Worm (Caenorhabditis elegans): ENCODE data around the gene nlp-78.

ce11 chrII:9111471-9112016 is 24.4 kb upstream of the nlp-78 start:
- TF ChIP-seq fos-1 (tag; optimal IDR thresholded peaks at IDR 0.05) (peak; percentile 94), unc-62 (GFP tag; optimal IDR thresholded peaks at IDR 0.05) (no peak)

Measured in whole organism, L2 larva.